Fruit fly (Drosophila melanogaster): ENCODE results near the gene CG42541.
A peak's percentile ranks its signal among the peaks of the same experiment; 100 is the strongest.

Gene CG42541

DNA sequence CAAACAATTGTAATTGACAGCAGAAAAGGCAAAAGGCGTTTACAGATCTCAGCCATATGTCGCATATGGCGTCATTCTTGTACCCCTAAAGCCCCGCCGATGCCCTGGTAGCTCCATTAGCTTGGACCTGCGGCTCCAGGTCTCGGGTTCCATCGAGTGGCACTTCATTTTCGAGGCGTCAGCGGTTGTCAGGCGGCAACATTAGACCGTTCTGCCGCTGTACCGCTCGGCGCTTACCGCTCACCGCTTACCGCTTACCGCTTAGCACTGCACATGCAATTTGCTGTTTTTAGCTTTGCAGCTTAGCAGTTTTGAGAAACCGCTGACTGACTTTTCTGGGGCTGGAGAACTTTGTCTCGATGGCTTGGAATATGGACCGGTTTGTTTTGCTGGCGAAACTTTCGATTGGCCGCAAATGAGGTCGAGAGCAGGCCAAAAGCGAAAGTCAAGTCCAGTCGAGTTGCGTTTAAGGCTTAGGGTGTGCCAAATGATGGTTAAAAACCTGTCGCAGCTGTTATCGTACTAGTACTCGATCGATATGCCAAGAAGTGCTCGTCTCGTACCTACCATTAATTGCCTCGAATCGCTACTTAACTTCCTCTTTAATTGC is 80.9 kb downstream of the CG42541 start:
- TF ChIP-seq rgr (GFP tag; optimal IDR thresholded peaks at IDR 0.05) (no peak), dmrt93B (GFP tag; optimal IDR thresholded peaks at IDR 0.05) (no peak), Vsx2 (GFP tag; optimal IDR thresholded peaks at IDR 0.05; ENCODE audit: partially characterized antibody) (no peak), Jra (GFP tag; optimal IDR thresholded peaks at IDR 0.05) (no peak), pan (optimal IDR thresholded peaks at IDR 0.05) (no peak), CG32264 (GFP tag; optimal IDR thresholded peaks at IDR 0.05) (no peak), Hr78 (GFP tag; optimal IDR thresholded peaks at IDR 0.05) (no peak), CrebA (GFP tag; optimal IDR thresholded peaks at IDR 0.05; ENCODE audit: borderline replicate concordance) (no peak), ey (GFP tag; optimal IDR thresholded peaks at IDR 0.05) (no peak), Mio (GFP tag; optimal IDR thresholded peaks at IDR 0.05) (no peak)

dm6 chrX:3846393-3846792 is 84.0 kb downstream of the CG42541 start:
- TF ChIP-seq Rel (GFP tag; optimal IDR thresholded peaks at IDR 0.05) (no peak), Rel (tag; optimal IDR thresholded peaks at IDR 0.05) (no peak), br (GFP tag; optimal IDR thresholded peaks at IDR 0.05) (no peak), Jra (GFP tag; optimal IDR thresholded peaks at IDR 0.05) (no peak), OdsH (GFP tag; optimal IDR thresholded peaks at IDR 0.05) (no peak), ey (GFP tag; optimal IDR thresholded peaks at IDR 0.05) (no peak), Myc (optimal IDR thresholded peaks at IDR 0.05) (no peak), CG32264 (GFP tag; optimal IDR thresholded peaks at IDR 0.05) (no peak), usp (GFP tag; optimal IDR thresholded peaks at IDR 0.05) (no peak), N (GFP tag; optimal IDR thresholded peaks at IDR 0.05) (no peak), tai (GFP tag; optimal IDR thresholded peaks at IDR 0.05) (no peak), brk (GFP tag; optimal IDR thresholded peaks at IDR 0.05) (no peak), CG9705 (GFP tag; optimal IDR thresholded peaks at IDR 0.05) (no peak), Hr78 (GFP tag; optimal IDR thresholded peaks at IDR 0.05) (no peak), Abd-B (GFP tag; optimal IDR thresholded peaks at IDR 0.05) (no peak), fru (GFP tag; optimal IDR thresholded peaks at IDR 0.05) (no peak)

DNA sequence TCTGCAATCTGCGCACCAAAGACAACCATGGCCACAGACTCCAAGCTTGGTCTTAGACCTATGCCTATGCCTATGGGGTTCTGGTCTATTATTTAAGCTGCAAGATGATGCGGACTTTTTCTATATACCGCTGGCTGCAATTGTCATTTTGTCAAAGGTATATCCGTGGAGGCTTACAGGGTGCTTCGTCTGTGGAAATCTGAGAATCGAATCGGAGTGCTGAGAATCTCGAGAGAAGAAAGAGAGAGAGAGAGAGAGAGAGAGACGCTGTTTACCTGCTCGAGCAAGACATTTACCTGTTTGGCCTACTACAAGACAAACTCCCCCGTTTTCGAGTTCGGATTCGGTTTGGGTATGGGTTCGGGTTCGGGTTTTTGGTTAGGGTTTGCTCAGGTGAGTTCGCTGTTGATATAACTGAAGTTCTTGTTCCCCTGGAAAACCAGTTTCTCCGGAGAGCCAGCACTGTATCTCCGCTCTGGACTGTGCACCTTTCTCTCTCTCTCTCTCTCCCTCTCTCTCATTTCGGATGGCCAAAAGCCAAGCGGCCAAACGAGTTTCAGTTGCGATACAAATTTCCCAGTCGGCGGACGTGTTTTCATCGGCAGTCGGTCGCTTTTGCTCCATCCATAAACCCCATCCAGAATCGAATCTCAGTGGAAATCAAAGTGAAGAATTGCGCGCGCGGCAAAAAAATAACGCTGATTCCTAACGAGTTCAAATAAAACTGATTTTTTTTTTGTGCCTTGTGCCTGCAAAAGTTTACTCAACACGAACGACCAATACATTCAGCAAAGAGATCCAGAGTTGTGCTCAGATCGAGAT is 84.8 kb downstream of the CG42541 start:
- TF ChIP-seq brk (GFP tag; optimal IDR thresholded peaks at IDR 0.05), result no peak
- TF ChIP-seq Hr83 (GFP tag; optimal IDR thresholded peaks at IDR 0.05; ENCODE audit: poor library complexity, severe bottlenecking), result peak; percentile 58
- TF ChIP-seq woc (GFP tag; optimal IDR thresholded peaks at IDR 0.05), result no peak
- TF ChIP-seq Abd-B (GFP tag; optimal IDR thresholded peaks at IDR 0.05), result no peak
- peak; percentile 74 for TF ChIP-seq Dif (GFP tag; optimal IDR thresholded peaks at IDR 0.05; ENCODE audit: partially characterized antibody)
- TF ChIP-seq dsf (GFP tag; optimal IDR thresholded peaks at IDR 0.05; ENCODE audit: borderline replicate concordance), result no peak
- peak; percentile 15 for TF ChIP-seq Rel (GFP tag; optimal IDR thresholded peaks at IDR 0.05)
- TF ChIP-seq Rel (tag; optimal IDR thresholded peaks at IDR 0.05), result peak; percentile 40
- TF ChIP-seq br (GFP tag; optimal IDR thresholded peaks at IDR 0.05), result no peak
- TF ChIP-seq Hnf4 (GFP tag; optimal IDR thresholded peaks at IDR 0.05), result no peak
- no peak for TF ChIP-seq Mio (GFP tag; optimal IDR thresholded peaks at IDR 0.05)
- peak; percentile 6 for TF ChIP-seq h (GFP tag; optimal IDR thresholded peaks at IDR 0.05)
- TF ChIP-seq GATAd (GFP tag; optimal IDR thresholded peaks at IDR 0.05), result no peak
- no peak for TF ChIP-seq sage (GFP tag; optimal IDR thresholded peaks at IDR 0.05)
- TF ChIP-seq CG32264 (GFP tag; optimal IDR thresholded peaks at IDR 0.05), result no peak
- no peak for TF ChIP-seq psq (GFP tag; optimal IDR thresholded peaks at IDR 0.05)
- TF ChIP-seq ey (GFP tag; optimal IDR thresholded peaks at IDR 0.05), result no peak
- no peak for TF ChIP-seq Jra (GFP tag; optimal IDR thresholded peaks at IDR 0.05)
- TF ChIP-seq dl (GFP tag; optimal IDR thresholded peaks at IDR 0.05; ENCODE audit: insufficient read depth in 1 of 2, partially characterized antibody in 2 of 2), result peak; percentile 57 to 59
- no peak for TF ChIP-seq usp (GFP tag; optimal IDR thresholded peaks at IDR 0.05)
- no peak for TF ChIP-seq Myc (optimal IDR thresholded peaks at IDR 0.05)
- no peak for TF ChIP-seq dmrt93B (GFP tag; optimal IDR thresholded peaks at IDR 0.05)
- TF ChIP-seq rgr (GFP tag; optimal IDR thresholded peaks at IDR 0.05), result peak; percentile 18
- TF ChIP-seq Dfd (GFP tag; optimal IDR thresholded peaks at IDR 0.05), result no peak
- peak; percentile 20 for TF ChIP-seq Sp1 (GFP tag; optimal IDR thresholded peaks at IDR 0.05)
- TF ChIP-seq Vsx2 (GFP tag; optimal IDR thresholded peaks at IDR 0.05; ENCODE audit: partially characterized antibody), result peak; percentile 91
- no peak for TF ChIP-seq jim (GFP tag; optimal IDR thresholded peaks at IDR 0.05)
- no peak for TF ChIP-seq N (GFP tag; optimal IDR thresholded peaks at IDR 0.05)
- TF ChIP-seq tai (GFP tag; optimal IDR thresholded peaks at IDR 0.05), result no peak
- no peak for TF ChIP-seq pan (optimal IDR thresholded peaks at IDR 0.05)
- TF ChIP-seq lola (GFP tag; optimal IDR thresholded peaks at IDR 0.05), result no peak
- TF ChIP-seq OdsH (GFP tag; optimal IDR thresholded peaks at IDR 0.05), result peak; percentile 32
- no peak for TF ChIP-seq sv (GFP tag; optimal IDR thresholded peaks at IDR 0.05)
- no peak for TF ChIP-seq foxo (GFP tag; optimal IDR thresholded peaks at IDR 0.05)
- TF ChIP-seq HLH106 (tag; optimal IDR thresholded peaks at IDR 0.05), result no peak

Data from whole organism, wandering third instar larva.